Worm (Caenorhabditis elegans) whole organism, L4 larva: ENCODE measurements around the gene srz-83.

ENCODE experiments used
- R02D3.7 ChIP-seq: fragments of 150-350 bp; sonication (generic microtip); optimal IDR thresholded peaks from 3 replicates; lab custom pipeline; 2014; ENCODE audit warnings: missing biosample characterization, missing genetic modification characterization
- Y5F2A.4 ChIP-seq: fragments of 200-800 bp; sonication (Bioruptor generic); optimal IDR thresholded peaks from 2 replicates; lab custom pipeline; 2018; ENCODE audit warnings: mild to moderate bottlenecking, missing genetic modification characterization, missing compliant biosample characterization
- ama-1 ChIP-seq: fragments of 150-350 bp; optimal IDR thresholded peaks from 2 replicates; lab custom pipeline; 2014; ENCODE audit warnings: inconsistent platforms, mixed read lengths
- ceh-32 ChIP-seq: sonication (generic microtip); optimal IDR thresholded peaks from 2 replicates; lab custom pipeline; 2016; ENCODE audit warnings: mild to moderate bottlenecking, missing genetic modification characterization, missing compliant biosample characterization; ENCODE audit not compliant: poor library complexity
- ces-1 ChIP-seq: fragments of 150-350 bp; sonication (generic microtip); optimal IDR thresholded peaks from 4 replicates; lab custom pipeline; 2014; ENCODE audit warnings: missing biosample characterization, missing genetic modification reagents, missing genetic modification characterization
- dpl-1 ChIP-seq: fragments of 150-350 bp; optimal IDR thresholded peaks from 2 replicates; lab custom pipeline; 2014; ENCODE audit warnings: missing biosample characterization, missing genetic modification reagents, missing genetic modification characterization
- fos-1 ChIP-seq: fragments of 150-350 bp; optimal IDR thresholded peaks from 2 replicates; lab custom pipeline; 2014; ENCODE audit warnings: missing biosample characterization, missing genetic modification characterization
- lin-13 ChIP-seq: fragments of 150-350 bp; optimal IDR thresholded peaks from 2 replicates; lab custom pipeline; 2014; ENCODE audit warnings: missing biosample characterization, missing genetic modification reagents, missing genetic modification characterization
- lin-39 ChIP-seq: fragments of 150-350 bp; optimal IDR thresholded peaks from 2 replicates; lab custom pipeline; 2014; ENCODE audit warnings: missing biosample characterization, missing genetic modification reagents, missing genetic modification characterization
- madf-5 ChIP-seq, 2 experiments: fragments of 200-800 bp; sonication (Bioruptor generic); IDR thresholded peaks; 2 replicates each; pipeline ENCODE4 v1.3.6; 2022; ENCODE audit warnings: missing compliant biosample characterization in 2 of 2, missing genetic modification characterization in 2 of 2
- nhr-10 ChIP-seq: fragments of 150-350 bp; optimal IDR thresholded peaks from 2 replicates; lab custom pipeline; 2014; ENCODE audit warnings: missing biosample characterization, missing genetic modification characterization
- nhr-25 ChIP-seq: sonication (generic microtip); optimal IDR thresholded peaks from 2 replicates; lab custom pipeline; 2017; ENCODE audit warnings: missing genetic modification characterization, mild to moderate bottlenecking, missing compliant biosample characterization, antibody characterized with exemption, moderate library complexity, borderline replicate concordance; ENCODE audit not compliant: insufficient read depth
- nhr-76 ChIP-seq: fragments of 150-350 bp; optimal IDR thresholded peaks from 2 replicates; lab custom pipeline; 2014; ENCODE audit warnings: missing biosample characterization, missing genetic modification characterization
- ztf-7 ChIP-seq: fragments of 150-350 bp; optimal IDR thresholded peaks from 2 replicates; lab custom pipeline; 2014; ENCODE audit warnings: missing biosample characterization, missing genetic modification characterization

DNA sequence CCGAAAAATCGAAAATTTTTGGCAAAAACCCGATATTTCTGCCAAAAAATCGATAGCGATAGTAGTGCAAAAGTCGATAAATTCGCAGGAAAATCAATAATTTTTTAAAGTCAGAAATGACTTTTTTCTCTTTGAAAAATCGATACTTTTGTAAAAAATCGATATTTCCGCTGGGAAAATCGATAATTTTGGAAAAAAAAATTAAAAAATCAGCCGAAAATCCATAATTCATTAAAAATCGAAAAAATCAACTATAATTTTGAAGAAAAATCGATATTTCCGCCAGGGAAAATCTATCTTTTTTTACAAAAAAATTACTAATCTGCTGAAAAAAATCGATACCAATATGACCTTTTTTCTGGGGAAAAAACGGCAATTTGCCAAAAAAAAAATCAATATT lies 27.3 kb downstream of the srz-83 start:
- TF ChIP-seq nhr-10 (tag; lab: Kevin White, UChicago) (no peak), Y5F2A.4 (GFP tag; lab: Kevin White, UChicago) (no peak), ces-1 (GFP tag; lab: Kevin White, UChicago) (no peak), lin-39 (tag; lab: Kevin White, UChicago) (no peak), nhr-76 (tag; lab: Kevin White, UChicago) (no peak), ama-1 (lab: Kevin White, UChicago) (no peak), nhr-25 (tag; lab: Kevin White, UChicago) (no peak), ceh-32 (tag; lab: Kevin White, UChicago) (no peak), fos-1 (no peak), R02D3.7 (tag; lab: Kevin White, UChicago) (no peak), madf-5 (GFP tag; IDR thresholded peaks at IDR 0.05; lab: Robert Waterston, UW) (no peak), dpl-1 (GFP tag; lab: Kevin White, UChicago) (no peak), lin-13 (GFP tag; lab: Kevin White, UChicago) (no peak), ztf-7 (tag; lab: Kevin White, UChicago) (no peak)
